Worm (Caenorhabditis elegans): ENCODE measurements around the gene dlg-1.

Gene dlg-1

DNA sequence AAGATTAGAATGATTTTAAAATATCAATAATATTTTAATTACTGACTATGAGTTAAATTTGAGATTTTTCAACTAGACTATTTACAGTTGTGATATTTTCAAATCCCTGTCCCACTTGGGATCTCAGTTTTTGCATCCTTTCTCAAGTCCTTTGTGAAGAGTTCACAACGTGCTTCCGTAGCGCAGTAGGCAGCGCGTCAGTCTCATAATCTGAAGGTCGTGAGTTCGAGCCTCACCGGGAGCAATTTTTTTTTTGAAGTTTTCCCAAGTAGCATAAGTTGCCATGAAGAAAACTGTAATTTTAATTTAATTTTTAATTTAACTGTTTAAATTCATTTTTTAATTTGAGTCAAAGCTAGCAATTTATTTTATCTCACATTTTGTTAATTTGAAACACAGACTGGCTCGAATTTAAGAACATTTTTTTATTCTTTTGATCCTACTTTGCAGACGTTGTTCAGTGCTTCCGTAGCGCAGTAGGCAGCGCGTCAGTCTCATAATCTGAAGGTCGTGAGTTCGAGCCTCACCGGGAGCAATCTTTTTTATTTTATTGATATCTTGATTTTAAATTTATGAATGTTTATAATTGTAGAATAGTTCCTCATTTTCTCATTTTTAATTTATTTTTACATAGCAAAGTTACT lies 5.9 kb downstream of the dlg-1 start (continued):
- no peak for TF ChIP-seq bed-1 (GFP tag; IDR thresholded peaks at IDR 0.05)
- no peak for TF ChIP-seq cebp-1 (GFP tag; IDR thresholded peaks at IDR 0.05)
- TF ChIP-seq cebp-1 (tag; optimal IDR thresholded peaks at IDR 0.05), result peak; percentile 33
- no peak for TF ChIP-seq K11D2.4 (GFP tag; IDR thresholded peaks at IDR 0.05)

- TF ChIP-seq ztf-18 (tag; optimal IDR thresholded peaks at IDR 0.05), result peak; percentile 78
- TF ChIP-seq hlh-26 (GFP tag; conservative IDR thresholded peaks at IDR 0.05), result no peak
These were observed 6.5 kb downstream of the dlg-1 start, which contains the start of gene C25F6.1 for ce11 chrX:5485931-5486537. TSS of gene C25F6.1 (plus strand) at chrX:5486487.

- 0 out of 2 replicates have a peak, but pooled peaks have one; percentile 17 for TF ChIP-seq zfh-2 (GFP tag; conservative IDR thresholded peaks at IDR 0.05)
- no peak for TF ChIP-seq nhr-90 (tag; optimal IDR thresholded peaks at IDR 0.05)
These were observed 9.4 kb downstream of the dlg-1 start for ce11 chrX:5488867-5489266.

DNA sequence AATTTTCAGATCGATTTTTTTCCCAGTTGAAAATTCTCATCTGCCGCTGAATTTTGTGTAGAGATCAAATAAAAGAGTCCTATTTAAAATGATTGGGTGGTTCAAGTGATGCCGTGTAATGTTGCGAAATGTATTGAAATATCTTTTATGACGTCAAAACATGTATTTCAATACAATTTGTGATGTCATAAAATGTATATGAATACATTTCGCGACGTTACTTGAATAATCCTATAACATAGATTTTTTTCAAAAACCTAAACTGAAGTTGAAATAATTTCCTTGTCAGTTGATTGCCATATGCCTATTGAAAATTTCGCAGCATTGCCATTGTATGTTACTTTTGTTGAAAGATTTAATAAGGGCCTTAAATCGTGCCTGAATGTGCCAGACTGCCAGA lies 10.0 kb downstream of the dlg-1 start, which contains the start of gene F55D1.1:
TSS of gene F55D1.1 (plus strand) at position 301 of the 400 bp plus-strand sequence.
- TF ChIP-seq B0336.3 (GFP tag; IDR thresholded peaks at IDR 0.05), result no peak
- TF ChIP-seq zfh-2 (GFP tag; conservative IDR thresholded peaks at IDR 0.05), result no peak
- no peak for TF ChIP-seq zim-3 (tag; optimal IDR thresholded peaks at IDR 0.05)
- TF ChIP-seq F39B2.1 (GFP tag; IDR thresholded peaks at IDR 0.05), result no peak
- no peak for TF ChIP-seq ztf-26 (tag; optimal IDR thresholded peaks at IDR 0.05)

ce11 chrX:5492820-5493382 lies 13.4 kb downstream of the dlg-1 start, which contains the start of the genes bus-8A and bus-8B:
TSS of gene bus-8A (plus strand) at chrX:5492915.
TSS of gene bus-8B (plus strand) at chrX:5493332.
- 0 out of 2 replicates have a peak, but pooled peaks have one; percentile 34 for TF ChIP-seq zfh-2 (GFP tag; conservative IDR thresholded peaks at IDR 0.05)
- TF ChIP-seq let-607 (tag; optimal IDR thresholded peaks at IDR 0.05), result no peak

ce11 chrX:5505148-5505547 lies 25.6 kb downstream of the dlg-1 start, which contains the start of gene T23F2.2:
TSS of gene T23F2.2 (minus strand) at chrX:5505248.
- TF ChIP-seq efl-1 (GFP tag; optimal IDR thresholded peaks at IDR 0.05), result no peak
- no peak for TF ChIP-seq snpc-3.4 (tag; optimal IDR thresholded peaks at IDR 0.05)
- no peak for TF ChIP-seq snpc-1.3 (tag; optimal IDR thresholded peaks at IDR 0.05; ENCODE audit: insufficient read depth)
- no peak for TF ChIP-seq pbrm-1 (GFP tag; IDR thresholded peaks at IDR 0.05)
- no peak for TF ChIP-seq Y67H2A.10 (GFP tag; conservative IDR thresholded peaks at IDR 0.05)
- TF ChIP-seq mel-28 (tag; optimal IDR thresholded peaks at IDR 0.05; ENCODE audit: borderline replicate concordance), result no peak
- TF ChIP-seq zfh-2 (GFP tag; conservative IDR thresholded peaks at IDR 0.05), result no peak
- no peak for TF ChIP-seq ceh-58 (GFP tag; IDR thresholded peaks at IDR 0.05)
- TF ChIP-seq aptf-2 (GFP tag; conservative IDR thresholded peaks at IDR 0.05), result no peak
- TF ChIP-seq hlh-12 (tag; optimal IDR thresholded peaks at IDR 0.05), result no peak
- no peak for TF ChIP-seq nhr-80 (tag; optimal IDR thresholded peaks at IDR 0.05)
- TF ChIP-seq rec-8 (tag; optimal IDR thresholded peaks at IDR 0.05), result no peak
- no peak for TF ChIP-seq C17E4.6 (GFP tag; IDR thresholded peaks at IDR 0.05)
- TF ChIP-seq K12H6.12 (tag; optimal IDR thresholded peaks at IDR 0.05), result no peak

All from whole organism, young adult.